Worm (Caenorhabditis elegans): ENCODE measurements around the gene R53.4.

Gene R53.4

ce11 chrII:9984866-9985336, 17.1 kb upstream of the R53.4 start (continued):
- TF ChIP-seq ztf-4 (tag; optimal IDR thresholded peaks at IDR 0.05) (peak; percentile 15), nhr-76 (tag; optimal IDR thresholded peaks at IDR 0.05) (no peak), irx-1 (tag; optimal IDR thresholded peaks at IDR 0.05) (peak; percentile 49), lsy-2 (tag; optimal IDR thresholded peaks at IDR 0.05) (peak; percentile 50 to 74), hlh-4 (tag; optimal IDR thresholded peaks at IDR 0.05) (no peak), nhr-20 (tag; optimal IDR thresholded peaks at IDR 0.05) (peak; percentile 70), nhr-85 (tag) (peak; percentile 75), unc-98 (GFP tag; IDR thresholded peaks at IDR 0.05) (no peak), elt-2 (tag; optimal IDR thresholded peaks at IDR 0.05) (no peak), vab-15 (tag; optimal IDR thresholded peaks at IDR 0.05) (no peak), nhr-90 (tag; optimal IDR thresholded peaks at IDR 0.05; ENCODE audit: poor library complexity) (no peak), sox-4 (tag; optimal IDR thresholded peaks at IDR 0.05) (no peak), egl-13 (tag; optimal IDR thresholded peaks at IDR 0.05) (peak; percentile 84), ztf-11 (tag; optimal IDR thresholded peaks at IDR 0.05) (peak in 1 of 2 experiments; percentile 1), fkh-4 (tag; optimal IDR thresholded peaks at IDR 0.05; ENCODE audit: borderline replicate concordance) (no peak), aha-1 (tag; optimal IDR thresholded peaks at IDR 0.05) (no peak), lin-15B (tag; optimal IDR thresholded peaks at IDR 0.05) (peak; percentile 22), sptf-1 (tag; optimal IDR thresholded peaks at IDR 0.05) (no peak), alr-1 (tag; optimal IDR thresholded peaks at IDR 0.05; ENCODE audit: borderline replicate concordance) (no peak), C34B4.2 (tag; optimal IDR thresholded peaks at IDR 0.05) (no peak), F16B12.6 (tag; optimal IDR thresholded peaks at IDR 0.05) (no peak), lir-3 (tag; optimal IDR thresholded peaks at IDR 0.05; ENCODE audit: poor library complexity) (peak; percentile 8), unc-86 (tag; optimal IDR thresholded peaks at IDR 0.05) (peak; percentile 73), lin-35 (GFP tag; optimal IDR thresholded peaks at IDR 0.05) (peak in 1 of 2 experiments; percentile 61), xbp-1 (tag; optimal IDR thresholded peaks at IDR 0.05) (peak; percentile 60), efl-3 (GFP tag; optimal IDR thresholded peaks at IDR 0.05) (no peak), nhr-237 (tag; optimal IDR thresholded peaks at IDR 0.05) (no peak), zag-1 (tag; optimal IDR thresholded peaks at IDR 0.05) (peak; percentile 3), unc-30 (tag; optimal IDR thresholded peaks at IDR 0.05) (no peak), blmp-1 (tag; optimal IDR thresholded peaks at IDR 0.05) (peak; percentile 82), C04F5.9 (tag; optimal IDR thresholded peaks at IDR 0.05) (no peak), pag-3 (tag; optimal IDR thresholded peaks at IDR 0.05; ENCODE audit: borderline replicate concordance, insufficient read depth) (peak; percentile 37), aly-2 (tag; optimal IDR thresholded peaks at IDR 0.05) (no peak), snpc-4 (tag; optimal IDR thresholded peaks at IDR 0.05) (peak; percentile 4), egl-27 (tag; optimal IDR thresholded peaks at IDR 0.05) (peak; percentile 32 to 43), ces-1 (GFP tag; optimal IDR thresholded peaks at IDR 0.05) (no peak), ets-5 (GFP tag; IDR thresholded peaks at IDR 0.05) (no peak), nhr-19 (GFP tag; conservative IDR thresholded peaks at IDR 0.05) (peak; percentile 56), pax-3 (tag; optimal IDR thresholded peaks at IDR 0.05) (no peak), swsn-7 (tag; optimal IDR thresholded peaks at IDR 0.05) (peak; percentile 70), pqm-1 (tag; optimal IDR thresholded peaks at IDR 0.05) (no peak), ceh-63 (GFP tag; optimal IDR thresholded peaks at IDR 0.05) (no peak), lin-14 (GFP tag; optimal IDR thresholded peaks at IDR 0.05) (peak; percentile 97), unc-130 (tag; optimal IDR thresholded peaks at IDR 0.05) (peak; percentile 28), fos-1 (tag; optimal IDR thresholded peaks at IDR 0.05) (peak; percentile 33), ceh-88 (GFP tag; IDR thresholded peaks at IDR 0.05) (peak; percentile 14; the same call in 1 of the 2 replicates), mdl-1 (tag; optimal IDR thresholded peaks at IDR 0.05) (peak in 1 of 2 experiments; percentile 48), ceh-90 (tag; optimal IDR thresholded peaks at IDR 0.05) (no peak), mep-1 (tag; optimal IDR thresholded peaks at IDR 0.05) (peak; percentile 55), tbx-2 (tag; optimal IDR thresholded peaks at IDR 0.05) (peak; percentile 80), unc-62 (GFP tag; optimal IDR thresholded peaks at IDR 0.05) (no peak), mef-2 (tag; optimal IDR thresholded peaks at IDR 0.05) (no peak), nhr-84 (tag; optimal IDR thresholded peaks at IDR 0.05) (no peak), nhr-12 (tag; optimal IDR thresholded peaks at IDR 0.05) (no peak)

All from whole organism, L1 larva.